Worm (Caenorhabditis elegans): Measurements from ENCODE around the gene nhr-199.

DNA sequence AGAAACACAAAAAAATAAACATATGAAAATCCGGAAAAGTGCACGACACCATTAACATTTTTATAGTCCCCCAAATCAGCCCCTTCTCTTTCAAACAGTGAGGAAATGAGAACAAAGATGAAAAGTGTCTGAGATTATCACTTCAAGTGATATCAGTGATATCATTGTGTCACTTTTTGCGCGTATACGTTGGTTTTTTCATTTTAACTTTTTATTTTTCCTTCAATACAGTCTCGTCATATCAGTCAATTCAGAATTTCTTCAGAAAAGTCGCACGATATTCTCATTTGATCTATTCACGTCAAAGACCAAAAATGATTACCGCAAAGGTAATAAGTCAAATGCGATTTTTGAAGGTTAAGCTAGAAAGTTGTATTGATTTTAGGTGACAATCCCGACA lies 5.0 kb upstream of the nhr-199 start, which contains the start of gene twk-34:
- no peak for TF ChIP-seq flt-1 (GFP tag; IDR thresholded peaks at IDR 0.05)
- TF ChIP-seq B0310.2 (tag; optimal IDR thresholded peaks at IDR 0.05): no peak
- no peak for TF ChIP-seq tbx-11 (GFP tag; IDR thresholded peaks at IDR 0.05)
- no peak for TF ChIP-seq ama-1 (optimal IDR thresholded peaks at IDR 0.05)
- TF ChIP-seq hnd-1 (tag; optimal IDR thresholded peaks at IDR 0.05): no peak
- TF ChIP-seq sea-1 (GFP tag; conservative IDR thresholded peaks at IDR 0.05): no peak
- TF ChIP-seq scrt-1 (GFP tag; IDR thresholded peaks at IDR 0.05): no peak
- TF ChIP-seq hmbx-1 (tag; optimal IDR thresholded peaks at IDR 0.05): no peak
- no peak for TF ChIP-seq ceh-36 (tag; optimal IDR thresholded peaks at IDR 0.05)
- TF ChIP-seq pes-1 (GFP tag; IDR thresholded peaks at IDR 0.05): no peak

Data from whole organism, early embryonic.